Worm (Caenorhabditis elegans): ENCODE measurements around the gene str-217.

DNA sequence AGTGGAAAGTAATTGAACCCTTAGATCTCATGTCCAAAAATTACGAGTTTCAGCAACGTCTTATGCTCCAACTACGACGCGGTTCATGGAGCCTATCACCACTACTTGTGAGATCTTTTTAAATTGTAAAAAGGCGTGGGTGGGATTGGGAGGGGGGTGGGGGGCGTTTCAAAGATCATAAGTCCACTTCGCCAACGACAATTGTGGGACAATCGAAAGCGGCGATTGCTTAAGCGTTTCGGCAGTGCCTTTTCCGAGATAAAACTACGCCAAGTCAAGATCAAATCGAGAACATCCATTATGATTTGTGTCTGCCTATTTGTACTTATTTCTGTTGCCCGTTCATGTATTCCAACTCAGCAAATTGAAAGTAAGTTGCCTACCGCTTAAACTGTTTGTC, 43.9 kb downstream of the str-217 start, which contains the start of gene clec-239:
- TF ChIP-seq ama-1 (optimal IDR thresholded peaks at IDR 0.05) (no peak), hmg-4 (GFP tag; optimal IDR thresholded peaks at IDR 0.05) (no peak), sea-1 (GFP tag; conservative IDR thresholded peaks at IDR 0.05) (no peak), F13C5.2 (tag; optimal IDR thresholded peaks at IDR 0.05) (no peak), aly-1 (tag; optimal IDR thresholded peaks at IDR 0.05) (no peak), tbx-37 (GFP tag; conservative IDR thresholded peaks at IDR 0.05) (no peak)

Measured in whole organism, early embryonic.